Worm (Caenorhabditis elegans) whole organism, young adult: Measurements from ENCODE around the gene C14A4.12.

Experiments
- B0019.2 ChIP-seq: fragments of 200-800 bp; sonication (Bioruptor generic); conservative IDR thresholded peaks from 2 replicates; pipeline ENCODE4 v1.3.6; 2022; ENCODE audit warnings: missing genetic modification reagents, missing genetic modification characterization, missing compliant biosample characterization
- B0261.1 ChIP-seq: sonication (generic microtip); optimal IDR thresholded peaks from 2 replicates; lab custom pipeline; 2016; ENCODE audit warnings: mild to moderate bottlenecking, missing genetic modification characterization, moderate library complexity, missing compliant biosample characterization
- C06A6.2 ChIP-seq: fragments of 200-800 bp; sonication (Bioruptor generic); conservative IDR thresholded peaks from 2 replicates; pipeline ENCODE4 v1.3.6; 2022; ENCODE audit warnings: missing genetic modification characterization, missing compliant biosample characterization
- F10E7.11 ChIP-seq: sonication (generic microtip); optimal IDR thresholded peaks from 2 replicates; lab custom pipeline; 2017; ENCODE audit warnings: mild to moderate bottlenecking, missing genetic modification characterization, moderate library complexity, missing compliant biosample characterization
- F22D6.2 ChIP-seq: sonication (generic microtip); optimal IDR thresholded peaks from 2 replicates; lab custom pipeline; 2016; ENCODE audit warnings: mild to moderate bottlenecking, missing genetic modification characterization, missing compliant biosample characterization
- F39B2.1 ChIP-seq: fragments of 200-800 bp; sonication (Bioruptor generic); IDR thresholded peaks from 2 replicates; pipeline ENCODE4 v1.3.6; 2022; ENCODE audit warnings: missing genetic modification reagents, missing genetic modification characterization, missing compliant biosample characterization
- F57A8.1 ChIP-seq: fragments of 200-800 bp; sonication (Bioruptor generic); optimal IDR thresholded peaks from 2 replicates; lab custom pipeline; 2018; ENCODE audit warnings: mild to moderate bottlenecking, missing genetic modification characterization, moderate library complexity, missing compliant biosample characterization
- F57C9.4 ChIP-seq: sonication (generic microtip); optimal IDR thresholded peaks from 2 replicates; lab custom pipeline; 2017; ENCODE audit warnings: mild to moderate bottlenecking, missing genetic modification characterization, missing compliant biosample characterization
- T07F8.4 ChIP-seq: sonication (generic microtip); optimal IDR thresholded peaks from 2 replicates; lab custom pipeline; 2016; ENCODE audit warnings: mild to moderate bottlenecking, missing genetic modification characterization, moderate library complexity, missing compliant biosample characterization
- Y53G8AR.9 ChIP-seq: fragments of 200-800 bp; sonication (Bioruptor generic); conservative IDR thresholded peaks from 2 replicates; pipeline ENCODE4 v1.3.6; 2022; ENCODE audit warnings: missing genetic modification reagents, missing genetic modification characterization, missing compliant biosample characterization
- Y56A3A.18 ChIP-seq: fragments of 200-800 bp; sonication (Bioruptor generic); IDR thresholded peaks from 2 replicates; pipeline ENCODE4 v1.3.6; 2022; ENCODE audit warnings: missing genetic modification reagents, missing genetic modification characterization, missing compliant biosample characterization
- Y79H2A.3 ChIP-seq: fragments of 200-800 bp; sonication (Bioruptor generic); conservative IDR thresholded peaks from 2 replicates; pipeline ENCODE4 v1.3.6; 2022; ENCODE audit warnings: missing genetic modification reagents, missing genetic modification characterization, missing compliant biosample characterization
- Y95B8A.8 ChIP-seq: fragments of 200-800 bp; sonication (Bioruptor generic); IDR thresholded peaks from 2 replicates; pipeline ENCODE4 v1.3.6; 2022; ENCODE audit warnings: missing genetic modification reagents, missing genetic modification characterization, missing compliant biosample characterization
- atf-7 ChIP-seq: sonication (generic microtip); optimal IDR thresholded peaks from 2 replicates; lab custom pipeline; 2017; ENCODE audit warnings: mild to moderate bottlenecking, missing genetic modification characterization, missing compliant biosample characterization
- attf-5 ChIP-seq: fragments of 200-800 bp; sonication (Bioruptor generic); optimal IDR thresholded peaks from 2 replicates; lab custom pipeline; 2018; ENCODE audit warnings: mild to moderate bottlenecking, missing genetic modification characterization, missing compliant biosample characterization
- ceh-27 ChIP-seq: fragments of 200-800 bp; sonication (Bioruptor generic); optimal IDR thresholded peaks from 2 replicates; lab custom pipeline; 2018; ENCODE audit warnings: mild to moderate bottlenecking, missing genetic modification characterization, moderate library complexity, missing compliant biosample characterization
- dpff-1 ChIP-seq: sonication (generic microtip); optimal IDR thresholded peaks from 2 replicates; lab custom pipeline; 2017; ENCODE audit warnings: mild to moderate bottlenecking, missing genetic modification characterization, missing compliant biosample characterization
- egl-44 ChIP-seq: fragments of 200-800 bp; sonication (Bioruptor generic); IDR thresholded peaks from 2 replicates; pipeline ENCODE4 v1.3.6; 2022; ENCODE audit warnings: missing genetic modification reagents, missing genetic modification characterization, missing compliant biosample characterization
- ekl-4 ChIP-seq: fragments of 200-800 bp; sonication (Bioruptor generic); IDR thresholded peaks from 2 replicates; pipeline ENCODE4 v1.3.6; 2022; ENCODE audit warnings: missing genetic modification reagents, missing genetic modification characterization, missing compliant biosample characterization
- fkh-3 ChIP-seq: sonication (generic microtip); optimal IDR thresholded peaks from 2 replicates; lab custom pipeline; 2016; ENCODE audit warnings: mild to moderate bottlenecking, missing genetic modification characterization, missing compliant biosample characterization
- hmg-20 ChIP-seq: fragments of 200-800 bp; sonication (Bioruptor generic); IDR thresholded peaks from 2 replicates; pipeline ENCODE4 v1.3.6; 2022; ENCODE audit warnings: missing genetic modification reagents, missing genetic modification characterization, missing compliant biosample characterization
- hrde-1 ChIP-seq: sonication (generic microtip); optimal IDR thresholded peaks from 2 replicates; lab custom pipeline; 2016; ENCODE audit warnings: missing genetic modification characterization, mild to moderate bottlenecking, missing compliant biosample characterization, moderate library complexity, missing genotype, missing genetic modification reagents, borderline replicate concordance
- let-526 ChIP-seq: fragments of 200-800 bp; sonication (Bioruptor generic); IDR thresholded peaks from 2 replicates; pipeline ENCODE4 v1.3.6; 2022; ENCODE audit warnings: missing genetic modification reagents, missing genetic modification characterization, missing compliant biosample characterization
- lin-35 ChIP-seq, 3 experiments: fragments of 150-350 bp in 2 of 3; sonication (generic microtip) in 1 of 3; optimal IDR thresholded peaks; 2 replicates each; lab custom pipeline; 2014 to 2018; ENCODE audit warnings: missing biosample characterization in 3 of 3, missing genetic modification characterization in 3 of 3, missing genetic modification reagents in 3 of 3
- lin-40 ChIP-seq: sonication (generic microtip); optimal IDR thresholded peaks from 2 replicates; lab custom pipeline; 2016; ENCODE audit warnings: missing genetic modification characterization, mild to moderate bottlenecking, missing compliant biosample characterization, missing genotype, missing genetic modification reagents
- lir-1 ChIP-seq: fragments of 200-800 bp; sonication (Bioruptor generic); conservative IDR thresholded peaks from 2 replicates; pipeline ENCODE4 v1.3.6; 2022; ENCODE audit warnings: missing genetic modification reagents, missing genetic modification characterization, missing compliant biosample characterization
- lsy-27 ChIP-seq: sonication (generic microtip); optimal IDR thresholded peaks from 2 replicates; lab custom pipeline; 2017; ENCODE audit warnings: missing genetic modification characterization, mild to moderate bottlenecking, missing compliant biosample characterization, antibody characterized with exemption, missing genotype, borderline replicate concordance; ENCODE audit not compliant: insufficient read depth
- madf-10 ChIP-seq: sonication (generic microtip); optimal IDR thresholded peaks from 2 replicates; lab custom pipeline; 2016; ENCODE audit warnings: mild to moderate bottlenecking, missing genetic modification characterization, missing compliant biosample characterization
- madf-3 ChIP-seq: fragments of 200-800 bp; sonication (Bioruptor generic); IDR thresholded peaks from 2 replicates; pipeline ENCODE4 v1.3.6; 2022; ENCODE audit warnings: missing genetic modification reagents, missing genetic modification characterization, missing compliant biosample characterization
- madf-6 ChIP-seq: fragments of 200-800 bp; sonication (Bioruptor generic); IDR thresholded peaks from 2 replicates; pipeline ENCODE4 v1.3.6; 2022; ENCODE audit warnings: missing genetic modification reagents, missing genetic modification characterization, missing compliant biosample characterization
- madf-8 ChIP-seq: fragments of 200-800 bp; sonication (Bioruptor generic); conservative IDR thresholded peaks from 2 replicates; pipeline ENCODE4 v1.3.6; 2022; ENCODE audit warnings: missing genetic modification reagents, missing genetic modification characterization, missing compliant biosample characterization
- nfya-1 ChIP-seq: sonication (generic microtip); optimal IDR thresholded peaks from 2 replicates; lab custom pipeline; 2017; ENCODE audit warnings: antibody characterized with exemption, missing compliant biosample characterization, missing genetic modification characterization, borderline replicate concordance; ENCODE audit not compliant: insufficient read depth
- nfya-2 ChIP-seq: fragments of 200-800 bp; sonication (Bioruptor generic); IDR thresholded peaks from 2 replicates; pipeline ENCODE4 v1.3.6; 2022; ENCODE audit warnings: missing genetic modification reagents, missing genetic modification characterization, missing compliant biosample characterization
- pbrm-1 ChIP-seq: fragments of 200-800 bp; sonication (Bioruptor generic); IDR thresholded peaks from 2 replicates; pipeline ENCODE4 v1.3.6; 2022; ENCODE audit warnings: missing genetic modification reagents, missing genetic modification characterization, missing compliant biosample characterization
- pha-4 ChIP-seq: fragments of 150-350 bp; sonication (generic microtip); optimal IDR thresholded peaks from 2 replicates; lab custom pipeline; 2014; ENCODE audit warnings: missing biosample characterization, missing genetic modification reagents, missing genetic modification characterization
- sea-2 ChIP-seq: fragments of 200-800 bp; sonication (Bioruptor generic); IDR thresholded peaks from 2 replicates; pipeline ENCODE4 v1.3.6; 2022; ENCODE audit warnings: missing genetic modification characterization, missing compliant biosample characterization
- snpc-1.3 ChIP-seq: sonication (generic microtip); optimal IDR thresholded peaks from 2 replicates; lab custom pipeline; 2017; ENCODE audit warnings: missing genetic modification characterization, mild to moderate bottlenecking, missing compliant biosample characterization, antibody characterized with exemption, moderate library complexity, missing genotype, missing genetic modification reagents; ENCODE audit not compliant: insufficient read depth
- snpc-3.4 ChIP-seq: sonication (generic microtip); optimal IDR thresholded peaks from 2 replicates; lab custom pipeline; 2017; ENCODE audit warnings: missing genetic modification characterization, mild to moderate bottlenecking, missing compliant biosample characterization, antibody characterized with exemption, moderate library complexity, missing genotype, missing genetic modification reagents
- snpc-4 ChIP-seq, 5 experiments: fragments of 150-350 bp in 1 of 5; sonication (generic microtip) in 4 of 5; optimal IDR thresholded peaks; 2 replicates each; lab custom pipeline; 2014 to 2018; ENCODE audit warnings: missing genetic modification characterization in 5 of 5, missing biosample characterization in 3 of 5, antibody characterized with exemption in 2 of 5, mild to moderate bottlenecking in 2 of 5, missing compliant biosample characterization in 2 of 5, missing genotype in 2 of 5, moderate library complexity in 2 of 5, missing genetic modification reagents in 1 of 5
- somi-1 ChIP-seq: fragments of 200-800 bp; sonication (Bioruptor generic); optimal IDR thresholded peaks from 2 replicates; lab custom pipeline; 2018; ENCODE audit warnings: mild to moderate bottlenecking, missing genetic modification characterization, missing compliant biosample characterization
- sptf-2 ChIP-seq: fragments of 200-800 bp; sonication (Bioruptor generic); optimal IDR thresholded peaks from 2 replicates; lab custom pipeline; 2018; ENCODE audit warnings: mild to moderate bottlenecking, missing genetic modification characterization, missing compliant biosample characterization
- unc-130 ChIP-seq: sonication (generic microtip); optimal IDR thresholded peaks from 2 replicates; lab custom pipeline; 2016; ENCODE audit warnings: missing genetic modification reagents, missing genetic modification characterization, missing compliant biosample characterization
- zfh-2 ChIP-seq: fragments of 200-800 bp; sonication (Bioruptor generic); conservative IDR thresholded peaks from 2 replicates; pipeline ENCODE4 v1.3.6; 2022; ENCODE audit warnings: missing genetic modification reagents, missing genetic modification characterization, missing compliant biosample characterization
- ztf-22 ChIP-seq: fragments of 200-800 bp; sonication (Bioruptor generic); optimal IDR thresholded peaks from 2 replicates; lab custom pipeline; 2018; ENCODE audit warnings: mild to moderate bottlenecking, missing genetic modification characterization, moderate library complexity, missing compliant biosample characterization
- ztf-25 ChIP-seq: fragments of 200-800 bp; sonication (Bioruptor generic); IDR thresholded peaks from 2 replicates; pipeline ENCODE4 v1.3.6; 2022; ENCODE audit warnings: missing genetic modification reagents, missing genetic modification characterization, missing compliant biosample characterization
- ztf-6 ChIP-seq: fragments of 200-800 bp; sonication (Bioruptor generic); IDR thresholded peaks from 2 replicates; pipeline ENCODE4 v1.3.6; 2022; ENCODE audit warnings: missing genetic modification reagents, missing genetic modification characterization, missing compliant biosample characterization

Gene C14A4.12

DNA sequence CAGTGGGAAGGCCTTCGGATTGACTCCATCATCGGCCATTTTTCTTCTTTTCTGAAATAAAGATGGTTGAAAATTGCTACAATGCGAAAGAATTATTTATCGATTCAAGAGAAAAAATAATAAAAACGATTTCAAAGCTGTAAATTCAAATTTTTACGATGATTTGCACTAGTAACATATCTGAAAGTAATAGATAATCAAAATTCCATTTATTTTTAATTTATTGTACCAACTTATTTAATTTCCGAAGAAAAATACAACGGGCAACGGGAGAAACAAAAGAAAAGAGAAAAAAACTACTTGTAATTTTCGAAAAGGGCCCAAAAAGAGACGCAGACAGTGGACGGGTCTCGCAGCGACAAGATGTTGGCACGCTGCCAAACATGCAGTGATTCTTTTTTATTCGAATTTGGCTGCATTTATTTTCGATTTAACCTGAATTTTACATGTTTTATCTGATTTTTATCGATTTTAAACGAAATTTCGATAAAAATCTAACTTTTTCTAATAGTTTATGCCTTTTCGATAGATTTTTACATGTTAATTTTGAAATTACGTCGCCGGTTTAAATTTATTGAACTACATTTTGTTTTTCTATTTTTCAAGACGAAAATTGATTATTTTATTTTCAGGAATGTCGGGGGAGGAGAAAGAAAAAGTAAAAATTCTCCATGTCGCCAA lies 45.9 kb downstream of the C14A4.12 start, which contains the start of the genes snu-13 and rsp-7 (continued):
- TF ChIP-seq attf-5 (GFP tag; lab: Kevin White, UChicago) (peak; percentile 69), F57A8.1 (GFP tag; lab: Kevin White, UChicago) (no peak), snpc-4 (GFP tag; optimal IDR thresholded peaks at IDR 0.05; lab: Kevin White, UChicago) (peak; percentile 54), snpc-4 (tag; optimal IDR thresholded peaks at IDR 0.05; lab: Kevin White, UChicago) (peak in 3 of 4 experiments; percentile 23 to 74 (median 29)), nfya-1 (tag; lab: Kevin White, UChicago) (no peak), B0261.1 (tag; lab: Kevin White, UChicago) (no peak), nfya-2 (GFP tag; lab: Robert Waterston, UW) (no peak), snpc-3.4 (tag; lab: Kevin White, UChicago) (no peak), pha-4 (tag; lab: Kevin White, UChicago) (no peak), F39B2.1 (no peak), ceh-27 (GFP tag; lab: Kevin White, UChicago) (peak; percentile 28), B0019.2 (no peak), F57C9.4 (tag; lab: Kevin White, UChicago) (no peak), unc-130 (GFP tag; lab: Kevin White, UChicago) (no peak), madf-10 (tag; lab: Kevin White, UChicago) (no peak), lin-35 (GFP tag; optimal IDR thresholded peaks at IDR 0.05; lab: Kevin White, UChicago) (peak in 1 of 3 experiments; percentile 50), madf-3 (GFP tag; lab: Robert Waterston, UW) (no peak), somi-1 (peak; percentile 0), egl-44 (GFP tag; lab: Robert Waterston, UW) (no peak), ztf-6 (GFP tag; lab: Robert Waterston, UW) (no peak), snpc-1.3 (tag; lab: Kevin White, UChicago) (no peak), F22D6.2 (tag; lab: Kevin White, UChicago) (no peak), T07F8.4 (tag; lab: Kevin White, UChicago) (no peak), Y95B8A.8 (GFP tag; lab: Robert Waterston, UW) (no peak), fkh-3 (tag; lab: Kevin White, UChicago) (no peak), zfh-2 (GFP tag; lab: Robert Waterston, UW) (no peak), let-526 (GFP tag; lab: Robert Waterston, UW) (no peak), hmg-20 (GFP tag; lab: Robert Waterston, UW) (no peak), Y56A3A.18 (GFP tag; lab: Robert Waterston, UW) (no peak), F10E7.11 (tag; lab: Kevin White, UChicago) (no peak), Y53G8AR.9 (GFP tag; lab: Robert Waterston, UW) (no peak), hrde-1 (tag; lab: Kevin White, UChicago) (no peak), lin-40 (tag; lab: Kevin White, UChicago) (peak; percentile 37), atf-7 (tag; lab: Kevin White, UChicago) (no peak), ztf-25 (GFP tag; lab: Robert Waterston, UW) (no peak), madf-6 (GFP tag; lab: Robert Waterston, UW) (peak; percentile 53; the same call in 1 of the 2 replicates), Y79H2A.3 (GFP tag; lab: Robert Waterston, UW) (no peak), lsy-27 (no peak), C06A6.2 (GFP tag; lab: Robert Waterston, UW) (0 out of 2 replicates have a peak, but pooled peaks have one; percentile 23), madf-8 (GFP tag; lab: Robert Waterston, UW) (peak; percentile 57), dpff-1 (tag; lab: Kevin White, UChicago) (no peak), lir-1 (GFP tag; lab: Robert Waterston, UW) (peak; percentile 48; the same call in 1 of the 2 replicates), pbrm-1 (GFP tag; lab: Robert Waterston, UW) (no peak), ekl-4 (GFP tag; lab: Robert Waterston, UW) (no peak), sea-2 (no peak), sptf-2 (GFP tag; lab: Kevin White, UChicago) (no peak), ztf-22 (GFP tag; lab: Kevin White, UChicago) (no peak)
